Worm (Caenorhabditis elegans) whole organism, mixed stage, embryonic: ENCODE data around the gene K10D11.4.

Experiments
- elt-1 ChIP-seq: sonication (generic microtip); optimal IDR thresholded peaks from 2 replicates; lab custom pipeline; 2017; ENCODE audit warnings: missing genetic modification characterization, mild to moderate bottlenecking, missing compliant biosample characterization, antibody characterized with exemption, moderate library complexity, borderline replicate concordance; ENCODE audit not compliant: insufficient read depth
- flh-1 ChIP-seq: fragments of 200-800 bp; sonication (Bioruptor generic); optimal IDR thresholded peaks from 2 replicates; lab custom pipeline; 2018; ENCODE audit warnings: mild to moderate bottlenecking, missing genetic modification characterization, moderate library complexity, missing compliant biosample characterization
- lsy-2 ChIP-seq: fragments of 150-350 bp; optimal IDR thresholded peaks from 2 replicates; lab custom pipeline; 2014; ENCODE audit warnings: missing biosample characterization, missing genetic modification characterization
- nhr-237 ChIP-seq: fragments of 150-350 bp; optimal IDR thresholded peaks from 2 replicates; lab custom pipeline; 2014; ENCODE audit warnings: missing biosample characterization, missing genetic modification characterization
- unc-39 ChIP-seq: fragments of 150-350 bp; optimal IDR thresholded peaks from 2 replicates; lab custom pipeline; 2014; ENCODE audit warnings: missing biosample characterization, missing genetic modification characterization
- unc-62 ChIP-seq: fragments of 150-350 bp; optimal IDR thresholded peaks from 2 replicates; lab custom pipeline; 2014; ENCODE audit warnings: missing biosample characterization, missing genetic modification reagents, missing genetic modification characterization

- no peak for TF ChIP-seq unc-62 (GFP tag; lab: Kevin White, UChicago)
- no peak for TF ChIP-seq nhr-237 (tag; lab: Kevin White, UChicago)
- no peak for TF ChIP-seq elt-1
- no peak for TF ChIP-seq unc-39 (tag; lab: Kevin White, UChicago)
- no peak for TF ChIP-seq flh-1
- no peak for TF ChIP-seq lsy-2
Observed at ce11 chrIV:12995886-12996285, 1.6 kb upstream of the K10D11.4 start, which contains the start of gene K10D11.7.
